Fruit fly (Drosophila melanogaster): ENCODE measurements around the gene CG32086.

The CG32086 gene

DNA sequence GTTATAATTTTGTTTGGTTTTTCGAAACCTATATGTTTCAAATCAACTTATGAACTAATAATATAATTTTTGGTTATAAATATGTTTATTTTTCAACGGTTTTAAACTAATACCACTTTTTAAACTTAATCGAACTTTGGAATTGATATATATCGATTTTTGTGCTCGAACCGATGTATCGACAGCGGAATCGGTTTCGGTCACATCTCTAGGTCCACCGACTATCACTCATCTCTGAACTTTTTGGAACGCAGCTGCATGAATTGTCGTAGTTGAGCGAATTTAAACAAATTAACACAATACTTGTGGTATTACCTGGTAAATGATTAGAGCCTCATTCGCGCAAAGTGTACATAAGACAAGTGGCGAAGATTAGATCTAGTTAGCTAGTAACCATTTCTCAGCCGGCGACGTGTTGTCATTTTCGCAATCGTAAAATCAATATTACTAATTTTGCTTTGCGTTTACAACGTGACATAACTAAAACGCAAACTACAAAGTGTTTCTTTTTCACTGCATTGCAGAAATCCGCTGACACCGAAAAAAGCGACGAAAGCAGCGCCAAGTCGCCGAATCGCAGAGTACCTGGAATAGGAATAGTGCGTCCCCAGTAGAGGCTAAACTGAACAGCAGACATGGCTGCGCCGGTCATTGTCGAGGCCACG, 44.1 kb upstream of the CG32086 start, which contains the start of gene Apt1 (continued):
- TF ChIP-seq wdn (GFP tag; IDR thresholded peaks at IDR 0.05) (no peak), maf-S (GFP tag; optimal IDR thresholded peaks at IDR 0.05) (no peak), mld (GFP tag; IDR thresholded peaks at IDR 0.05; ENCODE audit: partially characterized antibody) (peak; percentile 90), Vsx1 (GFP tag; optimal IDR thresholded peaks at IDR 0.05) (no peak), Gug (GFP tag; IDR thresholded peaks at IDR 0.05) (peak; percentile 35; the same call in 1 of the 4 replicates), trh (GFP tag; optimal IDR thresholded peaks at IDR 0.05) (no peak), nom (GFP tag; optimal IDR thresholded peaks at IDR 0.05) (peak; percentile 68), CG7786 (GFP tag; optimal IDR thresholded peaks at IDR 0.05) (no peak), insv (GFP tag; optimal IDR thresholded peaks at IDR 0.05) (no peak), Ptx1 (GFP tag; IDR thresholded peaks at IDR 0.05) (no peak), salm (tag; optimal IDR thresholded peaks at IDR 0.05) (no peak), CG11456 (GFP tag; IDR thresholded peaks at IDR 0.05) (no peak), Sox100B (GFP tag; optimal IDR thresholded peaks at IDR 0.05) (no peak), BEAF-32 (GFP tag; optimal IDR thresholded peaks at IDR 0.05) (peak; percentile 91), CG32767 (GFP tag; IDR thresholded peaks at IDR 0.05) (no peak), sug (tag; optimal IDR thresholded peaks at IDR 0.05) (peak; percentile 18), CG8290 (GFP tag; optimal IDR thresholded peaks at IDR 0.05) (no peak), CG8290 (tag; optimal IDR thresholded peaks at IDR 0.05) (peak in 1 of 2 experiments; percentile 43), sens (GFP tag) (peak; percentile 50), cad (GFP tag; optimal IDR thresholded peaks at IDR 0.05) (no peak), sqz (GFP tag; optimal IDR thresholded peaks at IDR 0.05) (no peak), NC2α (GFP tag; optimal IDR thresholded peaks at IDR 0.05) (no peak), CG18619 (GFP tag; optimal IDR thresholded peaks at IDR 0.05) (no peak), Blimp-1 (GFP tag; optimal IDR thresholded peaks at IDR 0.05) (no peak), CG14667 (GFP tag; IDR thresholded peaks at IDR 0.05) (no peak), jumu (GFP tag; optimal IDR thresholded peaks at IDR 0.05) (no peak), CG5180 (GFP tag; optimal IDR thresholded peaks at IDR 0.05) (no peak), otp (GFP tag; IDR thresholded peaks at IDR 0.05) (no peak), CG8388 (GFP tag; optimal IDR thresholded peaks at IDR 0.05) (no peak), CG6254 (GFP tag; optimal IDR thresholded peaks at IDR 0.05) (no peak), CG34422 (GFP tag; IDR thresholded peaks at IDR 0.05) (no peak; the same call in 2 of the 3 replicates), CG6175 (GFP tag; IDR thresholded peaks at IDR 0.05) (no peak), CG4730 (GFP tag; IDR thresholded peaks at IDR 0.05) (no peak), dmrt11E (tag; optimal IDR thresholded peaks at IDR 0.05) (no peak), Hr39 (optimal IDR thresholded peaks at IDR 0.05) (no peak), CG1647 (GFP tag; optimal IDR thresholded peaks at IDR 0.05) (no peak), lab (GFP tag; optimal IDR thresholded peaks at IDR 0.05) (no peak), tin (GFP tag; optimal IDR thresholded peaks at IDR 0.05) (no peak), CG12744 (GFP tag; optimal IDR thresholded peaks at IDR 0.05) (no peak), Mrtf (GFP tag; IDR thresholded peaks at IDR 0.05) (no peak), CG1233 (GFP tag; optimal IDR thresholded peaks at IDR 0.05) (no peak), lov (optimal IDR thresholded peaks at IDR 0.05) (no peak), lov (GFP tag; IDR thresholded peaks at IDR 0.05) (no peak), cwo (GFP tag; optimal IDR thresholded peaks at IDR 0.05) (no peak), sc (optimal IDR thresholded peaks at IDR 0.05) (no peak), sc (GFP tag; optimal IDR thresholded peaks at IDR 0.05) (no peak), CG7372 (GFP tag; IDR thresholded peaks at IDR 0.05) (no peak), Ada2b (GFP tag; IDR thresholded peaks at IDR 0.05) (no peak), pita (GFP tag; optimal IDR thresholded peaks at IDR 0.05) (no peak), odd (GFP tag; optimal IDR thresholded peaks at IDR 0.05) (no peak), Side (GFP tag; optimal IDR thresholded peaks at IDR 0.05) (no peak), fd64A (GFP tag; optimal IDR thresholded peaks at IDR 0.05) (no peak)
